Fruit fly (Drosophila melanogaster): ENCODE data around the gene Ggamma30A.

The Ggamma30A gene

dm6 chr2L:9256316-9256715, at the start of gene Ggamma30A:
Ggamma30A (plus strand) TSS chr2L:9256563.
- no peak for TF ChIP-seq CG31627 (GFP tag; optimal IDR thresholded peaks at IDR 0.05)
- TF ChIP-seq Blimp-1 (GFP tag; optimal IDR thresholded peaks at IDR 0.05): no peak
- TF ChIP-seq Ets21C (GFP tag; optimal IDR thresholded peaks at IDR 0.05): no peak
- TF ChIP-seq CG10669 (GFP tag; optimal IDR thresholded peaks at IDR 0.05): no peak
- TF ChIP-seq CG9139 (GFP tag; optimal IDR thresholded peaks at IDR 0.05): no peak
- no peak for TF ChIP-seq spab (GFP tag; optimal IDR thresholded peaks at IDR 0.05)
- TF ChIP-seq CG15336 (GFP tag; IDR thresholded peaks at IDR 0.05): no peak
- no peak for TF ChIP-seq CG34406 (GFP tag; optimal IDR thresholded peaks at IDR 0.05)
- no peak for TF ChIP-seq CG32006 (GFP tag; optimal IDR thresholded peaks at IDR 0.05)
- no peak for TF ChIP-seq CG11294 (GFP tag; IDR thresholded peaks at IDR 0.05)
- TF ChIP-seq ss (GFP tag; optimal IDR thresholded peaks at IDR 0.05): no peak
- no peak for TF ChIP-seq Met (GFP tag; optimal IDR thresholded peaks at IDR 0.05)
- TF ChIP-seq Eip75B (GFP tag; optimal IDR thresholded peaks at IDR 0.05): no peak
- TF ChIP-seq CG8119 (GFP tag; IDR thresholded peaks at IDR 0.05): no peak
- TF ChIP-seq Hr39 (GFP tag; optimal IDR thresholded peaks at IDR 0.05): no peak

- TF ChIP-seq Lpt (GFP tag; optimal IDR thresholded peaks at IDR 0.05) (peak; percentile 72), Smox (GFP tag; optimal IDR thresholded peaks at IDR 0.05) (no peak), fkh (GFP tag; optimal IDR thresholded peaks at IDR 0.05) (no peak), Hr38 (GFP tag; optimal IDR thresholded peaks at IDR 0.05) (no peak), lz (GFP tag; optimal IDR thresholded peaks at IDR 0.05) (peak; percentile 31), CG3032 (tag; optimal IDR thresholded peaks at IDR 0.05) (peak; percentile 15), svp (GFP tag) (peak; percentile 59), Blimp-1 (GFP tag; optimal IDR thresholded peaks at IDR 0.05) (no peak), CG6808 (GFP tag; optimal IDR thresholded peaks at IDR 0.05) (no peak), CG10631 (GFP tag; optimal IDR thresholded peaks at IDR 0.05) (peak; percentile 77), Sox15 (GFP tag; optimal IDR thresholded peaks at IDR 0.05) (no peak), CG8119 (GFP tag; IDR thresholded peaks at IDR 0.05) (peak; percentile 96), CG3919 (GFP tag; optimal IDR thresholded peaks at IDR 0.05) (peak; percentile 85), achi (GFP tag; optimal IDR thresholded peaks at IDR 0.05) (peak; percentile 81), CG34406 (GFP tag; optimal IDR thresholded peaks at IDR 0.05) (peak; percentile 43), OdsH (GFP tag; optimal IDR thresholded peaks at IDR 0.05) (peak; percentile 87), esn (GFP tag; optimal IDR thresholded peaks at IDR 0.05) (peak; percentile 60), CG16779 (tag; optimal IDR thresholded peaks at IDR 0.05) (peak; percentile 56), CG1621 (tag; optimal IDR thresholded peaks at IDR 0.05) (no peak), acj6 (GFP tag; optimal IDR thresholded peaks at IDR 0.05) (peak; percentile 75), dsx (GFP tag; optimal IDR thresholded peaks at IDR 0.05; ENCODE audit: poor library complexity, severe bottlenecking) (no peak), fd59A (GFP tag; optimal IDR thresholded peaks at IDR 0.05) (no peak), fd85E (GFP tag; optimal IDR thresholded peaks at IDR 0.05) (peak; percentile 7), Hr39 (GFP tag; optimal IDR thresholded peaks at IDR 0.05) (peak; percentile 26), cyc (GFP tag; optimal IDR thresholded peaks at IDR 0.05) (peak; percentile 33), spab (GFP tag; optimal IDR thresholded peaks at IDR 0.05) (peak; percentile 17), Eip93F (GFP tag; optimal IDR thresholded peaks at IDR 0.05) (no peak), Ets96B (tag; optimal IDR thresholded peaks at IDR 0.05) (peak; percentile 32), Sox102F (GFP tag; optimal IDR thresholded peaks at IDR 0.05) (peak; percentile 57), CG8319 (GFP tag; optimal IDR thresholded peaks at IDR 0.05) (no peak), CG32006 (GFP tag; optimal IDR thresholded peaks at IDR 0.05) (peak; percentile 97), CG8632 (GFP tag; optimal IDR thresholded peaks at IDR 0.05) (peak; percentile 67), Gug (GFP tag; IDR thresholded peaks at IDR 0.05) (peak; percentile 87), CG11902 (GFP tag; optimal IDR thresholded peaks at IDR 0.05) (no peak), net (GFP tag; optimal IDR thresholded peaks at IDR 0.05) (peak; percentile 78), eg (GFP tag; IDR thresholded peaks at IDR 0.05) (peak; percentile 89), ss (GFP tag; optimal IDR thresholded peaks at IDR 0.05) (peak in 1 of 2 experiments; percentile 18), CG7368 (GFP tag; optimal IDR thresholded peaks at IDR 0.05) (peak; percentile 35), Eip78C (GFP tag) (peak; percentile 95), CG11294 (GFP tag; IDR thresholded peaks at IDR 0.05) (peak; percentile 84), CG6854 (GFP tag; optimal IDR thresholded peaks at IDR 0.05) (no peak), CG4318 (GFP tag; optimal IDR thresholded peaks at IDR 0.05) (peak; percentile 97), topi (GFP tag; optimal IDR thresholded peaks at IDR 0.05) (peak; percentile 41)
Measured at dm6 chr2L:9207133-9207532, 49.2 kb upstream of the Ggamma30A start.
